Worm (Caenorhabditis elegans): ENCODE measurements around the gene glb-20.

DNA sequence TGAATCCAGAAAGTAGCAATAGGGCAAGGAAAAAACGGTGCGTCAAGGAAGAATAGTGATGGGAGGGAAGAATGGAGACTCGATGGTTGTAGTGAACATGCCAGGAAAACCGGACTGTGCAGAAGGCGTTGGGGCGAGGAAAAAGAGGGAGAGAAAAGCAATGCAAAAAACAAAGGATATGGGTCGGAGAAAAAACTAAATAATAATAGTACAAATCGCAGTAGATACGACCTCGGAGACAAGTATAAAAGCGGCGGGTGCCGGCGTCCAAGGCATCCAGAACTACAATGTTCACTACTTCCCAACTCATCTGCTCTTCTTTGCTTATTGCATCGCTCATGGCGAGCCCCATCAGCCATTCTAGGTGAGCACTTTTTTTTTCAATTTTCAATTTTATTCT, 19.2 kb downstream of the glb-20 start, which contains the start of gene R01E6.5:
- TF ChIP-seq W03F9.2 (tag; optimal IDR thresholded peaks at IDR 0.05) = no peak
- TF ChIP-seq dao-5 (tag; optimal IDR thresholded peaks at IDR 0.05) = no peak
